Fruit fly (Drosophila melanogaster): ENCODE data around the gene CG32814.

DNA sequence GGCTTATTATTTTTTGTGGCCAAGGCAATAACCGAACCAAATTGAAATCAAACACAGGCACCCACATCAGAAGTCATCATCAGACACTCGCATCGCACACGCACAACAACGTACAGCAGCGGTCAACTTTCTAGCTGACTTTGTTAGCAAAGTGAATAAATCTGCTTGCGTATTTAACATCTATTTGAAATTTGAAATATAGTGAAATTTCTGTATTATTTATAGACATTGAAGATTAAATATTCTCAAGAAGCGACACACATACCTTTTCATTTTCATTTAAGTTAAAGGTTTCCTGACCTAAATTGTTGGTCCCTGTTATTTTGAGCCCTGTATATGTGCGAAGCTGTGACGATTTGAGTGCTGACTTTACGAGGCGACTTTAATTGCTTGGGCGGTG lies 27.6 kb downstream of the CG32814 start:
- no peak for TF ChIP-seq CG8359 (GFP tag; optimal IDR thresholded peaks at IDR 0.05; ENCODE audit: borderline replicate concordance)
- no peak for TF ChIP-seq psq (GFP tag; optimal IDR thresholded peaks at IDR 0.05)
- TF ChIP-seq p53 (GFP tag; optimal IDR thresholded peaks at IDR 0.05): no peak
- no peak for TF ChIP-seq CG11398 (GFP tag; optimal IDR thresholded peaks at IDR 0.05)
- TF ChIP-seq HLH3B (GFP tag; IDR thresholded peaks at IDR 0.05): no peak
- TF ChIP-seq D (optimal IDR thresholded peaks at IDR 0.05): no peak
- TF ChIP-seq D (GFP tag; optimal IDR thresholded peaks at IDR 0.05): no peak
- TF ChIP-seq amos (GFP tag; IDR thresholded peaks at IDR 0.05; ENCODE audit: partially characterized antibody): no peak
- TF ChIP-seq CG2712 (tag; optimal IDR thresholded peaks at IDR 0.05): no peak
- TF ChIP-seq CG2889 (GFP tag; IDR thresholded peaks at IDR 0.05): no peak
- no peak for TF ChIP-seq PHDP (tag; optimal IDR thresholded peaks at IDR 0.05)
- TF ChIP-seq h (optimal IDR thresholded peaks at IDR 0.05): no peak
- TF ChIP-seq Nf-YC (tag; optimal IDR thresholded peaks at IDR 0.05): no peak
- TF ChIP-seq MESR4 (GFP tag; optimal IDR thresholded peaks at IDR 0.05): no peak
- peak; percentile 13 for TF ChIP-seq gem (tag; optimal IDR thresholded peaks at IDR 0.05)

Data from whole organism, embryonic.